Worm (Caenorhabditis elegans) whole organism, L3 larva: ENCODE data around the gene F26C11.3.

Experiments
- R02D3.7 ChIP-seq: fragments of 150-350 bp; optimal IDR thresholded peaks from 2 replicates; lab custom pipeline; 2014; ENCODE audit warnings: missing biosample characterization, missing genetic modification characterization
- ZK546.5 ChIP-seq: sonication (generic microtip); optimal IDR thresholded peaks from 2 replicates; lab custom pipeline; 2017; ENCODE audit warnings: missing biosample characterization, missing genetic modification characterization
- ama-1 ChIP-seq: fragments of 150-350 bp; optimal IDR thresholded peaks from 2 replicates; lab custom pipeline; 2018
- ceh-16 ChIP-seq: sonication (generic microtip); optimal IDR thresholded peaks from 2 replicates; lab custom pipeline; 2017; ENCODE audit warnings: missing biosample characterization, missing genetic modification characterization
- ceh-82 ChIP-seq: fragments of 150-350 bp; optimal IDR thresholded peaks from 2 replicates; lab custom pipeline; 2014; ENCODE audit warnings: missing biosample characterization, missing genetic modification characterization
- egl-5 ChIP-seq: fragments of 150-350 bp; optimal IDR thresholded peaks from 2 replicates; lab custom pipeline; 2017; ENCODE audit warnings: missing biosample characterization, missing genetic modification reagents, missing genetic modification characterization, inconsistent platforms
- fkh-10 ChIP-seq: sonication (generic microtip); optimal IDR thresholded peaks from 2 replicates; lab custom pipeline; 2017; ENCODE audit warnings: missing biosample characterization, missing genetic modification reagents, missing genetic modification characterization
- fos-1 ChIP-seq: fragments of 150-350 bp; optimal IDR thresholded peaks from 2 replicates; lab custom pipeline; 2014; ENCODE audit warnings: missing biosample characterization, missing genetic modification characterization
- lin-15B ChIP-seq: fragments of 150-350 bp; optimal IDR thresholded peaks from 2 replicates; lab custom pipeline; 2014; ENCODE audit warnings: missing biosample characterization, missing genetic modification characterization
- lin-39 ChIP-seq: fragments of 150-350 bp; optimal IDR thresholded peaks from 2 replicates; lab custom pipeline; 2018; ENCODE audit warnings: missing biosample characterization, missing genetic modification reagents, missing genetic modification characterization
- nhr-237 ChIP-seq: fragments of 150-350 bp; optimal IDR thresholded peaks from 2 replicates; lab custom pipeline; 2014; ENCODE audit warnings: missing biosample characterization, missing genetic modification characterization
- nhr-28 ChIP-seq: fragments of 150-350 bp; optimal IDR thresholded peaks from 2 replicates; lab custom pipeline; 2014; ENCODE audit warnings: missing biosample characterization, missing genetic modification characterization
- skn-1 ChIP-seq: fragments of 150-350 bp; optimal IDR thresholded peaks from 2 replicates; lab custom pipeline; 2014; ENCODE audit warnings: missing biosample characterization, missing genetic modification characterization
- tbx-2 ChIP-seq: sonication (generic microtip); optimal IDR thresholded peaks from 2 replicates; lab custom pipeline; 2016; ENCODE audit warnings: mild to moderate bottlenecking, missing genetic modification characterization, missing compliant biosample characterization

- TF ChIP-seq ZK546.5 (tag; lab: Kevin White, UChicago) (no peak), nhr-237 (tag; lab: Kevin White, UChicago) (no peak), lin-15B (tag; lab: Kevin White, UChicago) (no peak), ceh-16 (no peak), ama-1 (lab: Kevin White, UChicago) (peak; percentile 92), skn-1 (no peak), ceh-82 (tag; lab: Kevin White, UChicago) (no peak), tbx-2 (tag; lab: Kevin White, UChicago) (no peak), fkh-10 (GFP tag; lab: Kevin White, UChicago) (no peak), R02D3.7 (tag; lab: Kevin White, UChicago) (no peak), egl-5 (tag; lab: Kevin White, UChicago) (no peak), nhr-28 (tag; lab: Kevin White, UChicago) (no peak), fos-1 (no peak), lin-39 (no peak)
These were observed 19.1 kb upstream of the F26C11.3 start for ce11 chrII:9933947-9934383.
